Fruit fly (Drosophila melanogaster) whole organism, wandering third instar larva: ENCODE data around the gene lic.

Experiments
- CG32264 ChIP-seq: fragments of 200-800 bp; sonication (Bioruptor generic); optimal IDR thresholded peaks from 2 replicates; lab custom pipeline; 2016; ENCODE audit warnings: missing biosample characterization, missing genetic modification characterization
- HLH106 ChIP-seq: fragments of 200-800 bp; optimal IDR thresholded peaks from 3 replicates; lab custom pipeline; 2019; ENCODE audit warnings: missing biosample characterization, mild to moderate bottlenecking, missing genetic modification characterization, moderate library complexity
- N ChIP-seq: fragments of >200 bp; optimal IDR thresholded peaks from 2 replicates; lab custom pipeline; 2018; ENCODE audit warnings: missing biosample characterization, missing external identifiers, missing genetic modification characterization
- foxo ChIP-seq, 2 experiments: fragments of 200-800 bp; sonication (Bioruptor generic); optimal IDR thresholded peaks; 2 replicates in 1 of 2; 3 replicates in 1 of 2; lab custom pipeline; 2016 to 2017; ENCODE audit warnings: missing biosample characterization in 2 of 2, missing genetic modification characterization in 2 of 2
- fru ChIP-seq: fragments of 200-800 bp; sonication (Bioruptor generic); optimal IDR thresholded peaks from 3 replicates; lab custom pipeline; 2016; ENCODE audit warnings: missing biosample characterization, mild to moderate bottlenecking, missing genetic modification characterization
- lola ChIP-seq: fragments of >200 bp; optimal IDR thresholded peaks from 2 replicates; lab custom pipeline; 2017; ENCODE audit warnings: missing biosample characterization, missing genetic modification characterization
- pan ChIP-seq: fragments of >200 bp; optimal IDR thresholded peaks from 2 replicates; lab custom pipeline; 2017
- psq ChIP-seq: fragments of 200-800 bp; sonication (Bioruptor generic); optimal IDR thresholded peaks from 3 replicates; lab custom pipeline; 2017; ENCODE audit warnings: missing biosample characterization, mild to moderate bottlenecking, missing genetic modification characterization, moderate library complexity

DNA sequence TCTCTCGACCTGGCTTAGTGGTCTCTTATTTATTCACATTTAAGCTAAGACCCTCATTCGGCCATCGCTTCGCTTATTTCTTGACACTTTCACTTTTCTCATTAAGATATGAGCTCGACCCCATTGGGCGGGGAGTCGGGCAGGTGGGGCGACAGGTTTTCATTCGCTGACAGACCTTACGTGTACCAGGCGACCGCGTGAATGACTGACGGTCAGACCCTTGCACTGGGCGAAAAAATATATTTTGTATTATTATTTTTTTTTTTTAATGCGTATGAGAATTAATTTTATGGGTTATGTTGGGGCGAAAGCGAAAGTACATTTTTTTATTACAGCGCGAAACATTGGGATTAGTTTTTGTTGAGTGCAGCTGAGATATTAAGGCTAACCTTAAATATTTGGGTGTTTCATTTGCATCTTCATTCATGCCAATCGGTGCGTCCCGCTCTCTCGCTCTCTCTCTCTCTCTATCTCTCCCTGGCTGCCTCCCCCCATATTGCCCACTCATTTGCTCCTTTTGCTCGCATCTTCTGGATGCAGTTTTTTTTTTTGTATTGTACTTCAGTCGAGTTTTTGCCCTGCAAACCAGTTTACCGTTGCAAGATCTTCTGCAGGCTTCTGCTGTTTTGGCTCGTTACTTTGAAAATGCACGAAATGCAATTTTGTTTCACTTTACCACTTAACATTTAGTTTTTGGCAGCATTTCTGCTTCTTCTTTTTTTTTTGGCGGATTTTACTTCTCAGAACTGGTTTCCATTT, 46.2 kb downstream of the lic start:
- TF ChIP-seq fru (GFP tag; lab: Kevin White, UChicago): peak; percentile 90
- peak; percentile 61 for TF ChIP-seq HLH106 (tag; lab: Kevin White, UChicago)
- TF ChIP-seq N (GFP tag; lab: Kevin White, UChicago): no peak
- TF ChIP-seq psq (GFP tag; lab: Kevin White, UChicago): peak; percentile 86
- TF ChIP-seq CG32264 (GFP tag; lab: Kevin White, UChicago): no peak
- TF ChIP-seq lola (GFP tag; lab: Kevin White, UChicago): no peak
- TF ChIP-seq pan: no peak
- peak in 1 of 2 experiments; percentile 89 for TF ChIP-seq foxo (GFP tag; optimal IDR thresholded peaks at IDR 0.05; lab: Kevin White, UChicago)
